Worm (Caenorhabditis elegans) whole organism, midembryonic: ENCODE data around the gene cpg-23.

Experiments
- cog-1 ChIP-seq: sonication (generic microtip); optimal IDR thresholded peaks from 2 replicates; lab custom pipeline; 2016; ENCODE audit warnings: missing genetic modification characterization, missing compliant biosample characterization
- klf-2 ChIP-seq: fragments of 200-800 bp; sonication (Bioruptor generic); conservative IDR thresholded peaks from 2 replicates; pipeline ENCODE4 v1.3.6; 2022; ENCODE audit warnings: missing genetic modification reagents, missing genetic modification characterization, missing compliant biosample characterization
- ztf-23 ChIP-seq: fragments of 200-800 bp; sonication (Bioruptor generic); IDR thresholded peaks from 2 replicates; pipeline ENCODE4 v1.3.6; 2022; ENCODE audit warnings: missing genetic modification reagents, missing genetic modification characterization, missing compliant biosample characterization

- TF ChIP-seq cog-1 (tag; lab: Kevin White, UChicago) (no peak), ztf-23 (GFP tag; lab: Robert Waterston, UW) (no peak), klf-2 (GFP tag; lab: Robert Waterston, UW) (no peak)
These were observed 34.0 kb downstream of the cpg-23 start, which contains the start of gene hot-2 for ce11 chrV:19174626-19175025.
